Worm (Caenorhabditis elegans): ENCODE results near the gene col-9.

- no peak for TF ChIP-seq him-1 (tag; optimal IDR thresholded peaks at IDR 0.05)
- TF ChIP-seq W03F9.2 (tag; optimal IDR thresholded peaks at IDR 0.05): no peak
- no peak for TF ChIP-seq dao-5 (tag; optimal IDR thresholded peaks at IDR 0.05)
Observed at ce11 chrX:13633876-13634479, 44.1 kb downstream of the col-9 start.

All from whole organism, L4/young adult.